Worm (Caenorhabditis elegans): ENCODE data around the gene C04B4.6.
"Not testable (repeated sequence)": the region's sequence is repeated elsewhere in the genome, so short reads cannot be mapped to it uniquely, and the experiment has no call there.

ce11 chrX:12302755-12303154 is 27.3 kb upstream of the C04B4.6 start, which contains the start of gene dot-1.3:
- TF ChIP-seq unc-62 (GFP tag; optimal IDR thresholded peaks at IDR 0.05); pha-4 (tag; optimal IDR thresholded peaks at IDR 0.05); lsy-2 (tag; optimal IDR thresholded peaks at IDR 0.05): not testable (repeated sequence)

Measured in whole organism, mixed stage, embryonic.